Worm (Caenorhabditis elegans) whole organism, young adult: Measurements from ENCODE around the gene F22B5.4.

Experiments
- F33H1.4 ChIP-seq: fragments of 200-800 bp; sonication (Bioruptor generic); IDR thresholded peaks from 2 replicates; pipeline ENCODE4 v1.3.6; 2022; ENCODE audit warnings: missing genetic modification reagents, missing genetic modification characterization, missing compliant biosample characterization
- F37B4.10 ChIP-seq: fragments of 200-800 bp; sonication (Bioruptor generic); IDR thresholded peaks from 2 replicates; pipeline ENCODE4 v1.3.6; 2022; ENCODE audit warnings: missing genetic modification characterization, missing compliant biosample characterization
- ama-1 ChIP-seq, 3 experiments: fragments of 150-350 bp in 1 of 3; sonication (generic microtip) in 2 of 3; optimal IDR thresholded peaks; 2 replicates each; lab custom pipeline; 2014 to 2018; ENCODE audit warnings: missing biosample characterization in 2 of 3, missing genetic modification characterization in 2 of 3, missing genetic modification reagents in 2 of 3
- aptf-3 ChIP-seq: fragments of 200-800 bp; sonication (Bioruptor generic); IDR thresholded peaks from 2 replicates; pipeline ENCODE4 v1.3.6; 2022; ENCODE audit warnings: missing genetic modification characterization, missing compliant biosample characterization
- attf-6 ChIP-seq: fragments of 200-800 bp; sonication (Bioruptor generic); IDR thresholded peaks from 2 replicates; pipeline ENCODE4 v1.3.6; 2022; ENCODE audit warnings: missing genetic modification reagents, missing genetic modification characterization, missing compliant biosample characterization
- egl-18 ChIP-seq: fragments of 200-800 bp; sonication (Bioruptor generic); IDR thresholded peaks from 2 replicates; pipeline ENCODE4 v1.3.6; 2022; ENCODE audit warnings: missing genetic modification reagents, missing genetic modification characterization, missing compliant biosample characterization
- gei-17 ChIP-seq: fragments of 200-800 bp; sonication (Bioruptor generic); optimal IDR thresholded peaks from 2 replicates; lab custom pipeline; 2018; ENCODE audit warnings: mild to moderate bottlenecking, missing genetic modification characterization, missing compliant biosample characterization
- rcor-1 ChIP-seq: fragments of 200-800 bp; sonication (Bioruptor generic); IDR thresholded peaks from 2 replicates; pipeline ENCODE4 v1.3.6; 2022; ENCODE audit warnings: missing genetic modification reagents, missing genetic modification characterization, missing compliant biosample characterization
- snpc-4 ChIP-seq, 5 experiments: fragments of 150-350 bp in 1 of 5; sonication (generic microtip) in 4 of 5; optimal IDR thresholded peaks; 2 replicates each; lab custom pipeline; 2014 to 2018; ENCODE audit warnings: missing genetic modification characterization in 5 of 5, missing biosample characterization in 3 of 5, antibody characterized with exemption in 2 of 5, mild to moderate bottlenecking in 2 of 5, missing compliant biosample characterization in 2 of 5, missing genotype in 2 of 5, moderate library complexity in 2 of 5, missing genetic modification reagents in 1 of 5
- unc-130 ChIP-seq: sonication (generic microtip); optimal IDR thresholded peaks from 2 replicates; lab custom pipeline; 2016; ENCODE audit warnings: missing genetic modification reagents, missing genetic modification characterization, missing compliant biosample characterization
- zim-3 ChIP-seq: sonication (generic microtip); optimal IDR thresholded peaks from 2 replicates; lab custom pipeline; 2017; ENCODE audit warnings: mild to moderate bottlenecking, missing genetic modification characterization, moderate library complexity, missing compliant biosample characterization

ce11 chrII:8407491-8407890 is 42.0 kb upstream of the F22B5.4 start, which contains the start of gene sra-13:
- TF ChIP-seq unc-130 (no peak), attf-6 (no peak), F33H1.4 (GFP tag; lab: Robert Waterston, UW) (no peak), F37B4.10 (GFP tag; lab: Robert Waterston, UW) (no peak), rcor-1 (GFP tag; lab: Robert Waterston, UW) (no peak), snpc-4 (GFP tag; optimal IDR thresholded peaks at IDR 0.05; lab: Kevin White, UChicago) (no peak), snpc-4 (tag; optimal IDR thresholded peaks at IDR 0.05; lab: Kevin White, UChicago) (no peak), aptf-3 (no peak), ama-1 (optimal IDR thresholded peaks at IDR 0.05; lab: Kevin White, UChicago) (no peak), ama-1 (GFP tag; optimal IDR thresholded peaks at IDR 0.05; lab: Kevin White, UChicago) (no peak), egl-18 (GFP tag; lab: Robert Waterston, UW) (no peak), gei-17 (GFP tag; lab: Kevin White, UChicago) (no peak), zim-3 (tag; lab: Kevin White, UChicago) (no peak)
